Fruit fly (Drosophila melanogaster) whole organism, embryonic: Measurements from ENCODE around the gene CG32040.

Source experiments
- Abd-B ChIP-seq: fragments of 200-800 bp; sonication (Bioruptor generic); optimal IDR thresholded peaks from 2 replicates; lab custom pipeline; 2018; ENCODE audit warnings: missing biosample characterization, mild to moderate bottlenecking, missing genetic modification characterization, moderate library complexity
- Antp ChIP-seq: fragments of 200-800 bp; sonication (Bioruptor generic); optimal IDR thresholded peaks from 3 replicates; lab custom pipeline; 2016; ENCODE audit warnings: missing biosample characterization, missing genetic modification characterization
- Atf-2 ChIP-seq: fragments of 200-800 bp; sonication (Bioruptor generic); optimal IDR thresholded peaks from 2 replicates; lab custom pipeline; 2016; ENCODE audit warnings: missing biosample characterization, missing genetic modification characterization
- CG10147 ChIP-seq: fragments of 200-800 bp; sonication (Bioruptor generic); optimal IDR thresholded peaks from 2 replicates; lab custom pipeline; 2019; ENCODE audit warnings: missing biosample characterization, mild to moderate bottlenecking, missing genetic modification characterization, moderate library complexity
- CG12219 ChIP-seq: fragments of 200-800 bp; sonication (Bioruptor generic); optimal IDR thresholded peaks from 3 replicates; lab custom pipeline; 2018; ENCODE audit warnings: missing biosample characterization, mild to moderate bottlenecking, missing genetic modification characterization
- CG12659 ChIP-seq: fragments of 200-800 bp; sonication (Bioruptor generic); optimal IDR thresholded peaks from 3 replicates; lab custom pipeline; 2017; ENCODE audit warnings: mild to moderate bottlenecking, missing biosample characterization, missing genetic modification reagents, missing genetic modification characterization
- CG13624 ChIP-seq: fragments of 200-800 bp; sonication (Bioruptor generic); optimal IDR thresholded peaks from 2 replicates; lab custom pipeline; 2016; ENCODE audit warnings: missing biosample characterization, missing genetic modification characterization
- CG15011 ChIP-seq: fragments of 200-800 bp; sonication (Bioruptor generic); optimal IDR thresholded peaks from 3 replicates; lab custom pipeline; 2018; ENCODE audit warnings: missing biosample characterization, mild to moderate bottlenecking, missing genetic modification characterization
- CG15696 ChIP-seq: fragments of 200-800 bp; sonication (Bioruptor generic); optimal IDR thresholded peaks from 2 replicates; lab custom pipeline; 2019; ENCODE audit warnings: missing biosample characterization, mild to moderate bottlenecking, missing genetic modification characterization, moderate library complexity
- CG17359 ChIP-seq: fragments of 200-800 bp; sonication (Bioruptor generic); optimal IDR thresholded peaks from 3 replicates; lab custom pipeline; 2018; ENCODE audit warnings: missing biosample characterization, mild to moderate bottlenecking, missing genetic modification characterization, moderate library complexity
- CG2678 ChIP-seq: fragments of 200-800 bp; sonication (Bioruptor generic); optimal IDR thresholded peaks from 3 replicates; lab custom pipeline; 2019; ENCODE audit warnings: missing biosample characterization, mild to moderate bottlenecking, missing genetic modification characterization, moderate library complexity
- CG32532 ChIP-seq: fragments of 200-800 bp; sonication (Bioruptor generic); IDR thresholded peaks from 2 replicates; pipeline ENCODE4 v1.3.6; 2022; ENCODE audit warnings: missing biosample characterization, missing genetic modification characterization
- CG3281 ChIP-seq: fragments of 200-800 bp; sonication (Bioruptor generic); optimal IDR thresholded peaks from 3 replicates; lab custom pipeline; 2017; ENCODE audit warnings: missing biosample characterization, mild to moderate bottlenecking, missing genetic modification characterization
- CG4424 ChIP-seq: fragments of 200-800 bp; sonication (Bioruptor generic); optimal IDR thresholded peaks from 3 replicates; lab custom pipeline; 2016; ENCODE audit warnings: missing biosample characterization, missing genetic modification characterization
- CG4707 ChIP-seq: fragments of 200-800 bp; sonication (Bioruptor generic); optimal IDR thresholded peaks from 2 replicates; lab custom pipeline; 2018; ENCODE audit warnings: missing biosample characterization, mild to moderate bottlenecking, missing genetic modification characterization, moderate library complexity
- CG7839 ChIP-seq: fragments of 200-800 bp; sonication (Bioruptor generic); optimal IDR thresholded peaks from 3 replicates; lab custom pipeline; 2018; ENCODE audit warnings: missing biosample characterization, mild to moderate bottlenecking, missing genetic modification characterization, moderate library complexity
- CHES-1-like ChIP-seq: fragments of 200-800 bp; sonication (Bioruptor generic); optimal IDR thresholded peaks from 2 replicates; lab custom pipeline; 2016; ENCODE audit warnings: missing biosample characterization, missing genetic modification characterization
- Chrac-16 ChIP-seq: fragments of 200-800 bp; sonication (Bioruptor generic); optimal IDR thresholded peaks from 3 replicates; lab custom pipeline; 2016; ENCODE audit warnings: missing biosample characterization, missing genetic modification characterization
- Eip74EF ChIP-seq, 2 experiments: fragments of 200-800 bp in 1 of 2; fragments of >200 bp in 1 of 2; sonication (Bioruptor generic) in 1 of 2; optimal IDR thresholded peaks; 2 replicates each; lab custom pipeline; 2017 to 2019; ENCODE audit warnings: missing biosample characterization in 2 of 2, missing genetic modification characterization in 2 of 2, mild to moderate bottlenecking in 1 of 2, moderate library complexity in 1 of 2
- Fer3 ChIP-seq: fragments of 200-800 bp; sonication (Bioruptor generic); optimal IDR thresholded peaks from 2 replicates; lab custom pipeline; 2018; ENCODE audit warnings: missing biosample characterization, mild to moderate bottlenecking, missing genetic modification characterization, moderate library complexity
- Gsc ChIP-seq: fragments of 200-800 bp; sonication (Bioruptor generic); IDR thresholded peaks from 2 replicates; pipeline ENCODE4 v1.3.6; 2022; ENCODE audit warnings: missing biosample characterization, missing genetic modification characterization
- Gug ChIP-seq: fragments of 200-800 bp; sonication (Bioruptor generic); IDR thresholded peaks from 4 replicates; pipeline ENCODE4 v1.3.6; 2022; ENCODE audit warnings: missing biosample characterization, missing genetic modification characterization
- H2.0 ChIP-seq: fragments of 200-800 bp; sonication (Bioruptor generic); IDR thresholded peaks from 2 replicates; pipeline ENCODE4 v1.3.6; 2022; ENCODE audit warnings: missing biosample characterization, missing genetic modification characterization
- Hand ChIP-seq: fragments of 200-800 bp; sonication (Bioruptor generic); optimal IDR thresholded peaks from 2 replicates; lab custom pipeline; 2017; ENCODE audit warnings: mild to moderate bottlenecking, missing biosample characterization, missing genetic modification reagents, missing genetic modification characterization
- Lpt ChIP-seq: fragments of >200 bp; optimal IDR thresholded peaks from 2 replicates; lab custom pipeline; 2018; ENCODE audit warnings: missing biosample characterization, missing genetic modification characterization
- Med ChIP-seq: fragments of 200-800 bp; sonication (Bioruptor generic); peaks from one replicate; lab custom pipeline; 2016; ENCODE audit warnings: missing biosample characterization, missing genetic modification characterization, mild to moderate bottlenecking, inconsistent platforms, moderate library complexity
- Myb ChIP-seq: fragments of 200-800 bp; sonication (Bioruptor generic); optimal IDR thresholded peaks from 2 replicates; lab custom pipeline; 2016; ENCODE audit warnings: missing biosample characterization, missing genetic modification characterization
- Ssrp ChIP-seq: fragments of 200-800 bp; sonication (Bioruptor generic); optimal IDR thresholded peaks from 2 replicates; lab custom pipeline; 2018; ENCODE audit warnings: missing biosample characterization, mild to moderate bottlenecking, missing genetic modification characterization, moderate library complexity
- Xbp1 ChIP-seq: fragments of 200-800 bp; sonication (Bioruptor generic); optimal IDR thresholded peaks from 3 replicates; lab custom pipeline; 2016; ENCODE audit warnings: missing biosample characterization, mild to moderate bottlenecking, missing genetic modification characterization
- ab ChIP-seq: fragments of 200-800 bp; sonication (Bioruptor generic); optimal IDR thresholded peaks from 2 replicates; lab custom pipeline; 2016; ENCODE audit warnings: missing biosample characterization, missing genetic modification characterization
- bsh ChIP-seq, 2 experiments: fragments of 200-800 bp; sonication (Bioruptor generic); optimal IDR thresholded peaks; 2 replicates each; lab custom pipeline; 2017 to 2018; ENCODE audit warnings: mild to moderate bottlenecking in 2 of 2, missing biosample characterization in 2 of 2, missing genetic modification characterization in 2 of 2, moderate library complexity in 1 of 2
- btn ChIP-seq: fragments of 200-800 bp; sonication (Bioruptor generic); optimal IDR thresholded peaks from 2 replicates; lab custom pipeline; 2016; ENCODE audit warnings: missing biosample characterization, missing genetic modification characterization
- cas ChIP-seq: fragments of 200-800 bp; sonication (Bioruptor generic); IDR thresholded peaks from 2 replicates; pipeline ENCODE4 v1.3.6; 2022; ENCODE audit warnings: missing biosample characterization, missing genetic modification characterization
- cg ChIP-seq: fragments of 200-800 bp; sonication (Bioruptor generic); optimal IDR thresholded peaks from 3 replicates; lab custom pipeline; 2019; ENCODE audit warnings: missing biosample characterization, mild to moderate bottlenecking, missing genetic modification characterization, moderate library complexity
- dan ChIP-seq: fragments of 200-800 bp; sonication (Bioruptor generic); IDR thresholded peaks from 2 replicates; pipeline ENCODE4 v1.3.6; 2022; ENCODE audit warnings: missing biosample characterization, missing genetic modification characterization
- dpn ChIP-seq, 2 experiments: fragments of 200-800 bp; sonication (Bioruptor generic); optimal IDR thresholded peaks; 3 replicates each; lab custom pipeline; 2016; ENCODE audit warnings: missing biosample characterization in 2 of 2, missing genetic modification characterization in 2 of 2
- ewg ChIP-seq: fragments of 200-800 bp; sonication (Bioruptor generic); optimal IDR thresholded peaks from 3 replicates; lab custom pipeline; 2017; ENCODE audit warnings: mild to moderate bottlenecking, missing biosample characterization, missing genetic modification reagents, missing genetic modification characterization
- gfzf ChIP-seq: fragments of 200-800 bp; sonication (Bioruptor generic); optimal IDR thresholded peaks from 2 replicates; lab custom pipeline; 2016; ENCODE audit warnings: missing biosample characterization, mild to moderate bottlenecking, missing genetic modification characterization, moderate library complexity
- gsb-n ChIP-seq: fragments of 200-800 bp; sonication (Bioruptor generic); optimal IDR thresholded peaks from 3 replicates; lab custom pipeline; 2018; ENCODE audit warnings: missing biosample characterization, mild to moderate bottlenecking, missing genetic modification characterization
- ind ChIP-seq: fragments of 200-800 bp; sonication (Bioruptor generic); optimal IDR thresholded peaks from 3 replicates; lab custom pipeline; 2016; ENCODE audit warnings: missing biosample characterization, missing genetic modification characterization
- mld ChIP-seq: fragments of 200-800 bp; sonication (Bioruptor generic); IDR thresholded peaks from 3 replicates; pipeline ENCODE4 v1.3.6; 2022; ENCODE audit warnings: missing biosample characterization, missing genetic modification characterization; ENCODE audit not compliant: partially characterized antibody
- ro ChIP-seq: fragments of 200-800 bp; sonication (Bioruptor generic); IDR thresholded peaks from 2 replicates; pipeline ENCODE4 v1.3.6; 2022; ENCODE audit warnings: missing biosample characterization, missing genetic modification characterization
- run ChIP-seq: fragments of 200-800 bp; sonication (Bioruptor generic); optimal IDR thresholded peaks from 3 replicates; lab custom pipeline; 2018; ENCODE audit warnings: missing biosample characterization, mild to moderate bottlenecking, missing genetic modification characterization
- stc ChIP-seq: fragments of 200-800 bp; sonication (Bioruptor generic); IDR thresholded peaks from 2 replicates; pipeline ENCODE4 v1.3.6; 2022; ENCODE audit warnings: missing biosample characterization, missing genetic modification characterization
- stwl ChIP-seq: fragments of 200-800 bp; sonication (Bioruptor generic); optimal IDR thresholded peaks from 3 replicates; lab custom pipeline; 2018; ENCODE audit warnings: missing biosample characterization, mild to moderate bottlenecking, missing genetic modification characterization, moderate library complexity
- unpg ChIP-seq: fragments of 200-800 bp; sonication (Bioruptor generic); optimal IDR thresholded peaks from 3 replicates; lab custom pipeline; 2018; ENCODE audit warnings: missing biosample characterization, mild to moderate bottlenecking, missing genetic modification characterization, moderate library complexity
- vnd ChIP-seq: fragments of 200-800 bp; sonication (Bioruptor generic); IDR thresholded peaks from 3 replicates; pipeline ENCODE4 v1.3.6; 2022; ENCODE audit warnings: missing biosample characterization, missing genetic modification characterization; ENCODE audit not compliant: partially characterized antibody
- z ChIP-seq: fragments of 200-800 bp; sonication (Bioruptor generic); IDR thresholded peaks from 3 replicates; pipeline ENCODE4 v1.3.6; 2022; ENCODE audit warnings: missing biosample characterization, missing genetic modification characterization

The CG32040 gene

DNA sequence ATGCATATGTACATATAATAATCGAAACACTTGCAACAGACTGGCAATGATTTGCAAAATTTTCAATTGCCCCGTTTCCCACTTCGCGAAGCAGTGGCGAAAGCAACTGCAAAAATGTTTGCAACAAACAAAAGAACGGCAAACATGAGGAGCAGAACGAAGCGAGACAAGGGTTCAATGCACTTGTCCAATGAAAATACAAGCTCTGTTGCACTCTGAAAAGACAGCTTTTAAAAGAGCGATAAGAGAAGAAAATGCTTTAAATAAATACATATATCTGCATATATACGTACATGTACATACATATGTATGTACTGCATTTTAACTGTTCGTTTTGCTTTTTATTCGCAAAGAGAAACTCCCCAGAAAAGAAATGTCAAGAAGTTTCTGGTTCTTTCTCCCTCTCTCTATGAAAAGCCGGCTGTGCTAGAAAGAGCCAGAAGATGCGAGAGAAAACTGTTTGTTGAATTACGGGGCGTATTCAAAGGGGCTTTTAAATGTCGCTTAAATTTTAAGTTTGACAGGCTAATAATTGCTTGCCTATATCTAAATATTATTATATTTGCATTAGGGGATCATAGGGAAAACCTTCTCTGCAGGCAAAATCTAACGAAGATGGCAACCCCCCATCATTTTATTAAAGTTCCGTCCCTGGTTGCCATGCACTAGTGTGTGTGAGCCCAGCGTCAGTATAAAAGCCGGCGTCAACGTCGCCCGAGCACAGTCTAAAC is 29.7 kb downstream of the CG32040 start, which contains the start of gene Hsp27 (continued):
- TF ChIP-seq Med (GFP tag; lab: Kevin White, UChicago) (peak; percentile 98), dan (GFP tag; lab: Robert Waterston, UW) (peak; percentile 94), CG15011 (peak; percentile 96), CG12219 (GFP tag; lab: Kevin White, UChicago) (peak; percentile 94), CG10147 (GFP tag; lab: Kevin White, UChicago) (peak; percentile 96), CG3281 (GFP tag; lab: Kevin White, UChicago) (peak; percentile 97), Gug (GFP tag; lab: Robert Waterston, UW) (peak; percentile 99), CG7839 (tag; lab: Kevin White, UChicago) (peak; percentile 99), Chrac-16 (GFP tag; lab: Kevin White, UChicago) (peak; percentile 98), Eip74EF (GFP tag; optimal IDR thresholded peaks at IDR 0.05; lab: Kevin White, UChicago) (peak in 1 of 2 experiments; percentile 97), Fer3 (peak; percentile 97), CHES-1-like (peak; percentile 83), Gsc (GFP tag; lab: Robert Waterston, UW) (peak; percentile 97), ind (GFP tag; lab: Kevin White, UChicago) (peak; percentile 99), Antp (GFP tag; lab: Kevin White, UChicago) (peak; percentile 93), gfzf (GFP tag; lab: Kevin White, UChicago) (no peak), Ssrp (tag; lab: Kevin White, UChicago) (peak; percentile 98), ro (peak; percentile 96), ab (GFP tag; lab: Kevin White, UChicago) (peak; percentile 75), CG32532 (GFP tag; lab: Robert Waterston, UW) (peak; percentile 99), unpg (peak; percentile 99), CG13624 (GFP tag; lab: Kevin White, UChicago) (peak; percentile 96), CG12659 (peak; percentile 97), mld (GFP tag; lab: Robert Waterston, UW) (no peak), gsb-n (tag; lab: Kevin White, UChicago) (peak; percentile 98), z (GFP tag; lab: Robert Waterston, UW) (peak; percentile 78; the same call in 2 of the 3 replicates), Myb (GFP tag; lab: Kevin White, UChicago) (peak; percentile 76), CG2678 (peak; percentile 98), CG15696 (peak; percentile 79), stwl (peak; percentile 65), cas (GFP tag; lab: Robert Waterston, UW) (peak; percentile 95), vnd (GFP tag; lab: Robert Waterston, UW) (no peak), Xbp1 (GFP tag; lab: Kevin White, UChicago) (peak; percentile 99), bsh (GFP tag; optimal IDR thresholded peaks at IDR 0.05; lab: Kevin White, UChicago) (peak; percentile 99 to 100), Abd-B (GFP tag; lab: Kevin White, UChicago) (peak; percentile 97), CG4707 (GFP tag; lab: Kevin White, UChicago) (peak; percentile 92), CG4424 (GFP tag; lab: Kevin White, UChicago) (peak; percentile 99), Hand (GFP tag; lab: Kevin White, UChicago) (peak; percentile 92), Lpt (no peak), stc (peak; percentile 98), btn (GFP tag; lab: Kevin White, UChicago) (peak; percentile 94), dpn (GFP tag; optimal IDR thresholded peaks at IDR 0.05; lab: Kevin White, UChicago) (peak; percentile 96 to 98), run (tag; lab: Kevin White, UChicago) (peak; percentile 95), Atf-2 (GFP tag; lab: Kevin White, UChicago) (peak; percentile 86), CG17359 (tag; lab: Kevin White, UChicago) (peak; percentile 99), cg (GFP tag; lab: Kevin White, UChicago) (peak; percentile 90), H2.0 (GFP tag; lab: Robert Waterston, UW) (peak; percentile 98), ewg (GFP tag; lab: Kevin White, UChicago) (peak; percentile 97)
